Fruit fly (Drosophila melanogaster): Measurements from ENCODE around the gene CG32512.
A peak's percentile ranks its signal among the peaks of the same experiment; 100 is the strongest.

The CG32512 gene

dm6 chrX:21116864-21117464 lies 49.6 kb upstream of the CG32512 start, which contains the start of the genes unc and CG15445 (continued):
- TF ChIP-seq ssp (GFP tag; IDR thresholded peaks at IDR 0.05) (0 out of 2 replicates have a peak, but pooled peaks have one; percentile 21), tll (GFP tag; optimal IDR thresholded peaks at IDR 0.05) (peak; percentile 5 to 48), pfk (GFP tag; optimal IDR thresholded peaks at IDR 0.05) (no peak), emc (GFP tag; optimal IDR thresholded peaks at IDR 0.05) (no peak), Awh (GFP tag; IDR thresholded peaks at IDR 0.05) (no peak), Atf-2 (GFP tag; optimal IDR thresholded peaks at IDR 0.05) (peak; percentile 8), CG33213 (GFP tag; optimal IDR thresholded peaks at IDR 0.05) (peak; percentile 43), ab (GFP tag; optimal IDR thresholded peaks at IDR 0.05) (no peak), z (GFP tag; IDR thresholded peaks at IDR 0.05) (no peak), CG6791 (GFP tag; IDR thresholded peaks at IDR 0.05; ENCODE audit: partially characterized antibody) (peak; percentile 92), ash1 (GFP tag; optimal IDR thresholded peaks at IDR 0.05) (no peak), Hr78 (GFP tag; optimal IDR thresholded peaks at IDR 0.05) (no peak), Drgx (GFP tag; IDR thresholded peaks at IDR 0.05) (no peak), NC2β (GFP tag; optimal IDR thresholded peaks at IDR 0.05) (peak; percentile 3), Deaf1 (tag; optimal IDR thresholded peaks at IDR 0.05) (no peak), Dref (GFP tag; IDR thresholded peaks at IDR 0.05) (peak; percentile 75), ac (GFP tag; optimal IDR thresholded peaks at IDR 0.05) (no peak), CG15514 (GFP tag; optimal IDR thresholded peaks at IDR 0.05) (peak; percentile 49), bab2 (GFP tag; optimal IDR thresholded peaks at IDR 0.05) (no peak), CoRest (tag; optimal IDR thresholded peaks at IDR 0.05) (peak; percentile 65), Optix (GFP tag; IDR thresholded peaks at IDR 0.05) (no peak), MBD-R2 (GFP tag; IDR thresholded peaks at IDR 0.05) (peak; percentile 89), Ssrp (tag; optimal IDR thresholded peaks at IDR 0.05) (no peak), Dip3 (GFP tag; optimal IDR thresholded peaks at IDR 0.05) (peak; percentile 22), sens (GFP tag) (peak; percentile 74), CG10462 (GFP tag; optimal IDR thresholded peaks at IDR 0.05) (no peak), HmgZ (tag; optimal IDR thresholded peaks at IDR 0.05) (peak; percentile 7), CG10959 (GFP tag; IDR thresholded peaks at IDR 0.05) (no peak), CG14860 (GFP tag; IDR thresholded peaks at IDR 0.05; ENCODE audit: partially characterized antibody) (peak; percentile 82), mld (GFP tag; IDR thresholded peaks at IDR 0.05; ENCODE audit: partially characterized antibody) (peak; percentile 72; the same call in 2 of the 3 replicates), NK7.1 (GFP tag; optimal IDR thresholded peaks at IDR 0.05) (no peak), stc (GFP tag; IDR thresholded peaks at IDR 0.05) (no peak), dysf (GFP tag; IDR thresholded peaks at IDR 0.05) (peak; percentile 36; the same call in 1 of the 3 replicates), unc-4 (GFP tag; IDR thresholded peaks at IDR 0.05; ENCODE audit: partially characterized antibody) (peak; percentile 80), pros (GFP tag; optimal IDR thresholded peaks at IDR 0.05) (no peak), CG16863 (GFP tag; optimal IDR thresholded peaks at IDR 0.05) (no peak), pan (optimal IDR thresholded peaks at IDR 0.05) (no peak), pan (GFP tag; optimal IDR thresholded peaks at IDR 0.05 in 1 of 2, IDR thresholded peaks at IDR 0.05 in 1 of 2) (no peak), H15 (GFP tag; IDR thresholded peaks at IDR 0.05) (no peak), CG16779 (GFP tag; IDR thresholded peaks at IDR 0.05) (no peak), CG18262 (tag; optimal IDR thresholded peaks at IDR 0.05) (no peak), Hr39 (optimal IDR thresholded peaks at IDR 0.05) (no peak), CG1233 (GFP tag; optimal IDR thresholded peaks at IDR 0.05) (no peak), CG31224 (GFP tag; IDR thresholded peaks at IDR 0.05) (no peak), CG6254 (GFP tag; optimal IDR thresholded peaks at IDR 0.05) (no peak), CG4854 (GFP tag; optimal IDR thresholded peaks at IDR 0.05) (no peak), Fer1 (GFP tag; optimal IDR thresholded peaks at IDR 0.05) (no peak), tio (GFP tag; optimal IDR thresholded peaks at IDR 0.05) (no peak), Ptx1 (GFP tag; IDR thresholded peaks at IDR 0.05) (0 out of 2 replicates have a peak, but pooled peaks have one; percentile 8), seq (GFP tag; IDR thresholded peaks at IDR 0.05) (no peak), CG10321 (GFP tag; IDR thresholded peaks at IDR 0.05) (no peak)

All from whole organism, embryonic.